Worm (Caenorhabditis elegans) whole organism, midembryonic: Measurements from ENCODE around the gene JC8.7.

ENCODE experiments used
- T22C8.4 ChIP-seq: fragments of 200-800 bp; sonication (Bioruptor generic); IDR thresholded peaks from 2 replicates; pipeline ENCODE4 v1.3.6; 2022; ENCODE audit warnings: missing genetic modification characterization, missing compliant biosample characterization
- cog-1 ChIP-seq: sonication (generic microtip); optimal IDR thresholded peaks from 2 replicates; lab custom pipeline; 2016; ENCODE audit warnings: missing genetic modification characterization, missing compliant biosample characterization
- flt-1 ChIP-seq: fragments of 200-800 bp; sonication (Bioruptor generic); IDR thresholded peaks from 2 replicates; pipeline ENCODE4 v1.3.6; 2022; ENCODE audit warnings: missing genetic modification characterization, missing compliant biosample characterization
- klf-2 ChIP-seq: fragments of 200-800 bp; sonication (Bioruptor generic); conservative IDR thresholded peaks from 2 replicates; pipeline ENCODE4 v1.3.6; 2022; ENCODE audit warnings: missing genetic modification reagents, missing genetic modification characterization, missing compliant biosample characterization
- med-1 ChIP-seq: sonication (generic microtip); optimal IDR thresholded peaks from 2 replicates; lab custom pipeline; 2017; ENCODE audit warnings: missing genetic modification characterization, mild to moderate bottlenecking, missing compliant biosample characterization, antibody characterized with exemption, missing genetic modification reagents; ENCODE audit not compliant: insufficient read depth
- ref-1 ChIP-seq: fragments of 200-800 bp; sonication (Bioruptor generic); conservative IDR thresholded peaks from 2 replicates; pipeline ENCODE4 v1.3.6; 2022; ENCODE audit warnings: missing genetic modification reagents, missing genetic modification characterization, missing compliant biosample characterization
- tab-1 ChIP-seq: fragments of 200-800 bp; sonication (Bioruptor generic); IDR thresholded peaks from 2 replicates; pipeline ENCODE4 v1.3.6; 2022; ENCODE audit warnings: missing genetic modification characterization, missing compliant biosample characterization
- ztf-23 ChIP-seq: fragments of 200-800 bp; sonication (Bioruptor generic); IDR thresholded peaks from 2 replicates; pipeline ENCODE4 v1.3.6; 2022; ENCODE audit warnings: missing genetic modification reagents, missing genetic modification characterization, missing compliant biosample characterization
- ztf-29 ChIP-seq: fragments of 200-800 bp; sonication (Bioruptor generic); IDR thresholded peaks from 2 replicates; pipeline ENCODE4 v1.3.6; 2022; ENCODE audit warnings: missing genetic modification reagents, missing genetic modification characterization, missing compliant biosample characterization

DNA sequence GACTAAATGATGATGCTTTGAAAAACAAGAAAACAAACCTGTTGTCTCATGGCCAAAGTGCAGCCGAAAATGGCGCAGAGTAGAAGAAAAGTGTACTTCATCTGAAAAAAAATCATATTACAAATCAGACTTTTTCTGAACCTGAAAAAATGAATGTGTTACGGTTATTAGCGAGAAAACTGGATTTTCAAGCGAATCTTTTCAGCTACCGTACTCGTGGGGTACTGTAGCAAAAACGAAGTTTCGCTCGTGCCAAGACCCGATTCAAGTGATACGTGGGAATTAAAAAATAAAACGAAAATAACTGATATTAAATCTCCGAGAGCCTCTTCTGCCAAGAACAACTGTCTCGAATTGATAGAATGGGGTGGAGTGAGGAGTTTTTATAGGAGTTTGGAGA lies 5.2 kb downstream of the JC8.7 start, which contains the start of gene ttr-51:
- no peak for TF ChIP-seq med-1 (GFP tag; lab: Kevin White, UChicago)
- no peak for TF ChIP-seq ref-1 (GFP tag; lab: Robert Waterston, UW)
- no peak for TF ChIP-seq T22C8.4 (GFP tag; lab: Robert Waterston, UW)
- no peak for TF ChIP-seq flt-1 (GFP tag; lab: Robert Waterston, UW)
- TF ChIP-seq ztf-23 (GFP tag; lab: Robert Waterston, UW), result no peak
- TF ChIP-seq cog-1, result no peak
- TF ChIP-seq ztf-29 (GFP tag; lab: Robert Waterston, UW), result no peak
- no peak for TF ChIP-seq tab-1
- no peak for TF ChIP-seq klf-2 (GFP tag; lab: Robert Waterston, UW)
